Worm (Caenorhabditis elegans): ENCODE data around the gene F11G11.13.

DNA sequence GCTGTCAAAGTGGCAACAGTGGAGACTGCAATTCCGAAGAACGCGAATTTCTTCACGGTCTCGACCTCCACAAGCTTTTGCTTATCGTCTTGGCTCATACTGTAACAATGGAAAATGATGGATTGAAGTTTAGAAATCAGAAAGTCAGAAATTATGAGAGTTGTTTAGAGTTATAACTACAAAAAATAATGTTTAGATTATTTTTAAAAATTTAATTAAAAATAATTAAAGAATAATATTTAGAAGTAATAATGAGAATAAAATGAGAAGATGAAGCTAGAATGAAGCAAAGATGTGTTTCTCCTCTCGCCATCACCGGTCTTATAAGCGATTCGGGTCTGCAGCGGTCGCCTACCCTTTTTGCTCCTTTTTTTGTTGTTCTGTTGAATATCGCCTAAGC lies 3.0 kb downstream of the F11G11.13 start, which contains the start of gene col-73:
- no peak for TF ChIP-seq blmp-1 (tag; optimal IDR thresholded peaks at IDR 0.05)
- no peak for TF ChIP-seq unc-62 (GFP tag; optimal IDR thresholded peaks at IDR 0.05)
- no peak for TF ChIP-seq mep-1 (tag; optimal IDR thresholded peaks at IDR 0.05)
- no peak for TF ChIP-seq sptf-1 (tag; optimal IDR thresholded peaks at IDR 0.05)
- no peak for TF ChIP-seq ces-1 (GFP tag; optimal IDR thresholded peaks at IDR 0.05)
- TF ChIP-seq snpc-4 (tag; optimal IDR thresholded peaks at IDR 0.05), result no peak
